Worm (Caenorhabditis elegans): ENCODE measurements around the gene Y22F5A.11.

Gene Y22F5A.11

DNA sequence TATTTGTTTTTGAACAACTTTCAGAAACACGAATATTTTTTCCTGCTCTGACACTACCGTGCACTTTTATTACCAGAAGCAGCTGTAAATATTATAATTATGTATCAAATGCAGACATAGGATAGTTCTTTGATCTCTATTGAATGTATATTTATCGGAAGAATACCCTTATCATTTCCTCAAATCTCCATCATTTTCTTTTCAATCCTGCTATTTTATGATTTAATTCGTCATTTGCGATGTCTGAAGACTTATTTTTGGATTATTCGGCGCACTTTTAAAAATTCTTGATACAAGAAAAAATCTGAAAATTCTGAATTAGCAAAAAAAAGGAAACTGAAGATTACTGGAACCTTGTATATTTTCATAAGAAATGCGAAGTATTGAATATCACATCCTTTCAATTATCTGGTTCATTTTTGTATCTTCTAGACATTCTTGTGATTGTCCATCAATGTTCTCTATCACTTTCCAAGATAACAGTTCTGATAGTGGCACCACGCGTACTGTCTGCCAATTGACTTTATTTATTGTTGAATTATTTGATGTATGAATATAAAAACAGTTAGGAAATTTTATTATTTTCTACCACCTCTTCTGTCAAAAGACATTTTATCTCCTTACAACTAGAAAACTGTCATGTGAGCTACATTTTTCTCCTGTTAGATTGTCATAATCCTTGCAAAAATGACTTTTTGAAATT, 31.3 kb downstream of the Y22F5A.11 start (continued):
- TF ChIP-seq hlh-11 (tag; optimal IDR thresholded peaks at IDR 0.05) (peak; percentile 34), php-3 (GFP tag; IDR thresholded peaks at IDR 0.05) (peak; percentile 86), mxl-2 (GFP tag; conservative IDR thresholded peaks at IDR 0.05) (no peak), aly-2 (tag; optimal IDR thresholded peaks at IDR 0.05) (no peak), ctbp-1 (GFP tag; IDR thresholded peaks at IDR 0.05) (no peak), lir-3 (tag; optimal IDR thresholded peaks at IDR 0.05) (no peak)

DNA sequence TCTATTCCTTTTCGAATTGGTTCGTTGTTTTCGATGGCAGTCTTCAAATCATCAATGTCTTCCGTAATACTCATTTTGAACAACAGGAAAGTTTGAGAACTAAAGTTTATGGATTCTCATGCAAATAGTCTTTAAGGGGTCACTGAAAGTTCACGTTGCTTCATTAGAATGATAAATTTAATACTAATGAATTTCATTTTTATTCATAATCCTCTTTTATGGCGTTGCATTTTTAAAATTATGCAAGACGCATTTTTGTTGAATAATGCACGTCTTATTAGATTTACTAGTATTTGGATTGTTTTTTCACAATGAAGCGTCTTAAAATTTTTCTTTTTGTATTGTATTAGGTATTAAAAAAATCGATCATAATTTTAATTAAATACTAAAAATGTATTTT, 32.3 kb downstream of the Y22F5A.11 start, which contains the start of gene C12D8.9:
TSS of gene C12D8.9 (minus strand) at position 101 of the 400 bp plus-strand sequence.
- TF ChIP-seq nhr-28 (tag; optimal IDR thresholded peaks at IDR 0.05) = no peak
- no peak for TF ChIP-seq egl-27 (tag; optimal IDR thresholded peaks at IDR 0.05)
- TF ChIP-seq unc-62 (GFP tag; optimal IDR thresholded peaks at IDR 0.05 in 1 of 2) = peak in 1 of 2 experiments; percentile 24
- TF ChIP-seq unc-62 (tag; optimal IDR thresholded peaks at IDR 0.05) = no peak
- TF ChIP-seq hlh-30 (tag; optimal IDR thresholded peaks at IDR 0.05; ENCODE audit: insufficient read depth) = no peak

DNA sequence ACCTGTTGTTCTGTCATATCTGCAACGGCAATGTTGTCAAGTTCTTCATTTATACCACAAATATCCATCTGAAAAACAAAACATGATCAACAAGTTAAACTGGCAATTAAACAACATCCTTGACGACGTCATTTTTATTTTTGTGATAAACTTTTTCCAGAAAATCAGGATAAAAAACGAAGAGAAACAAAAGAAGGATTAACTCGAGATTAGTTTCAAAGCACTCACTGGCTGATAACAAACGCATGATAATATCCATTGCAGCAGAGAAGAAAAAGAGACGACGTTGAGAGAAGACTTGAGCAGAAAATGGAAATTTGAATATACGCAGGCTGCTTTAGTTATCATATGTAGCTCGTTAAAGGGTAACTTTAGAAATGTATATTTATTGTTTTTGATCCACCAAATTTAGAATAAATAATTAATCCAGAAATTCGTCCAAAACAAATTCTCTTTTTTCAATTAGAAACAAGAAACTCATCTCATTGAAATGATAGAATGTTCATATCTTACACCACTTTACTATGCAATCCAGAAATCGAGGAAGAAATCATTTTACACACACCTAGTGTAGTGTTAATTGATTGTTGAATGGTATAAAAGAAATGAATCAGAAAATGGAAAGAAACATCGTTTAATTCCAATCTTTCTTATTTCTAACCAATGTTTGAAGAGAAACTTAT, 34.2 kb downstream of the Y22F5A.11 start, which contains the start of the genes C12D8.21 and col-148:
TSS of gene C12D8.21 (minus strand) at position 68 of the 683 bp plus-strand sequence.
TSS of gene col-148 (plus strand) at position 633 of the 683 bp plus-strand sequence.
- TF ChIP-seq fkh-10 (GFP tag; optimal IDR thresholded peaks at IDR 0.05) (no peak), aha-1 (tag) (peak; percentile 2)

DNA sequence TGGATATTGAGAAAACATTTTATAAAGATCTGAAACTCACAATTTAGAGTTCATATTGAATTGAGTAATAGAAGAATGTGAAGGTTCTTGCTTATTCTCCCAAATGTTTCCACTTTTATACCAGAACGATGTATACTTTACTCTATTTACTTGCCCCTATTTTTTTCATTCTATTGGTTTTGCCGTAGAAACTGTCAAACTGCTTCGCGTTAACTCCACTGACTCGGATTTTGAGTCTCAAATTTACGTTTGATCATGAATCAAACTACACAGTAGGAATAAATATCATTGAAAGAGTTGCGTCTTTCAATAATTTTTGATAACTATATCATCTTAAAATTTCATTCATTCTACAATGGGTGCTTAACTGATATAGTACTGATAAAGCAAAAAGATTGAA, 35.6 kb downstream of the Y22F5A.11 start, which contains the start of gene fipr-8:
TSS of gene fipr-8 (minus strand) at position 101 of the 400 bp plus-strand sequence.
- TF ChIP-seq nhr-25 (tag; optimal IDR thresholded peaks at IDR 0.05; ENCODE audit: borderline replicate concordance, insufficient read depth) (no peak), dpl-1 (GFP tag; optimal IDR thresholded peaks at IDR 0.05) (no peak), lin-29 (GFP tag; IDR thresholded peaks at IDR 0.05) (no peak), nhr-111 (GFP tag; optimal IDR thresholded peaks at IDR 0.05) (no peak), nhr-48 (tag; optimal IDR thresholded peaks at IDR 0.05) (no peak), F37D6.2 (tag; optimal IDR thresholded peaks at IDR 0.05) (no peak), daf-19 (GFP tag; conservative IDR thresholded peaks at IDR 0.05) (no peak), aha-1 (tag) (no peak), ztf-11 (tag; optimal IDR thresholded peaks at IDR 0.05) (no peak), hlh-11 (tag; optimal IDR thresholded peaks at IDR 0.05) (no peak), egl-43 (GFP tag; IDR thresholded peaks at IDR 0.05) (no peak), sdz-12 (GFP tag; optimal IDR thresholded peaks at IDR 0.05) (no peak), F10B5.3 (tag; optimal IDR thresholded peaks at IDR 0.05) (no peak), hif-1 (tag; optimal IDR thresholded peaks at IDR 0.05) (no peak), dmd-6 (GFP tag; IDR thresholded peaks at IDR 0.05) (no peak), cey-2 (tag; optimal IDR thresholded peaks at IDR 0.05; ENCODE audit: borderline replicate concordance, insufficient read depth) (no peak), ama-1 (optimal IDR thresholded peaks at IDR 0.05) (no peak)

DNA sequence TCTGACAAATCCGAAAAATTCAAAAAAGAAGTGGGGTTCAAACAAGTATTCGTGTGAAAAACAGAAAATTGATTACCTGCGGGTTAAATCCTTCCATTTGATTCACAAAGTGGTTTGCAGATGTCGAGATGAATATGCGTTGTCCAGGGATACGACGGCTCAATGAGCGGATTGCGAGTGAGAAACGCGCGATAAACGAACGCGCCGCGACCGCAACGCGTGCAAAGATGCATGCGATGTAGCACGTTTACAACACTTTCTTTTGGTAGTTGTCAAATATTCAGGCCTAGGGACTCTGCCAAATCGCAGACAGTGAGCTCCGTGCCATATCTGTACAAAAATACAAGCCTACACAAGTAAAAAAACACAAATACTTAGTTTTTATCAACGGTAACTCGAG, 36.8 kb downstream of the Y22F5A.11 start, which contains the start of gene fubl-1:
TSS of gene fubl-1 (minus strand) at position 202 of the 400 bp plus-strand sequence.
- TF ChIP-seq unc-62 (GFP tag; optimal IDR thresholded peaks at IDR 0.05 in 1 of 2) (peak in 1 of 2 experiments; percentile 28), unc-62 (tag; optimal IDR thresholded peaks at IDR 0.05) (no peak), dpl-1 (GFP tag; optimal IDR thresholded peaks at IDR 0.05) (peak; percentile 14), aha-1 (tag) (peak; percentile 82), hlh-30 (tag; optimal IDR thresholded peaks at IDR 0.05; ENCODE audit: insufficient read depth) (no peak), lsy-2 (tag; optimal IDR thresholded peaks at IDR 0.05) (peak in 1 of 2 experiments; percentile 19), cey-2 (tag; optimal IDR thresholded peaks at IDR 0.05; ENCODE audit: borderline replicate concordance, insufficient read depth) (no peak), Y48G9A.11 (GFP tag; IDR thresholded peaks at IDR 0.05) (peak; percentile 40; the same call in 1 of the 2 replicates), lin-38 (GFP tag; IDR thresholded peaks at IDR 0.05) (peak; percentile 70), snpc-1.2 (GFP tag; IDR thresholded peaks at IDR 0.05) (no peak), vab-7 (GFP tag; IDR thresholded peaks at IDR 0.05) (peak; percentile 39; the same call in 1 of the 2 replicates), ama-1 (optimal IDR thresholded peaks at IDR 0.05) (peak; percentile 75), fos-1 (tag; optimal IDR thresholded peaks at IDR 0.05) (no peak), mes-2 (tag; optimal IDR thresholded peaks at IDR 0.05; ENCODE audit: poor library complexity, severe bottlenecking) (peak; percentile 56), ceh-20 (GFP tag; IDR thresholded peaks at IDR 0.05) (no peak), nhr-102 (tag; optimal IDR thresholded peaks at IDR 0.05) (no peak), rbr-2 (tag; optimal IDR thresholded peaks at IDR 0.05) (no peak)

Data from whole organism, L4 larva.